Fruit fly (Drosophila melanogaster) whole organism, embryonic: ENCODE results near the gene edin.
A peak's percentile ranks its signal among the peaks of the same experiment; 100 is the strongest.

Source experiments
- Abd-B ChIP-seq: fragments of 200-800 bp; sonication (Bioruptor generic); optimal IDR thresholded peaks from 2 replicates; lab custom pipeline; 2018; ENCODE audit warnings: missing biosample characterization, mild to moderate bottlenecking, missing genetic modification characterization, moderate library complexity
- CG10321 ChIP-seq: fragments of 200-800 bp; sonication (Bioruptor generic); IDR thresholded peaks from 2 replicates; pipeline ENCODE4 v1.3.6; 2022; ENCODE audit warnings: missing biosample characterization, missing genetic modification characterization
- CG12299 ChIP-seq: fragments of 200-800 bp; sonication (Bioruptor generic); optimal IDR thresholded peaks from 2 replicates; lab custom pipeline; 2018; ENCODE audit warnings: missing biosample characterization, mild to moderate bottlenecking, missing genetic modification characterization
- CG12942 ChIP-seq: fragments of 200-800 bp; sonication (Bioruptor generic); optimal IDR thresholded peaks from 3 replicates; lab custom pipeline; 2016; ENCODE audit warnings: missing biosample characterization, missing genetic modification characterization
- CG13424 ChIP-seq: fragments of 200-800 bp; sonication (Bioruptor generic); optimal IDR thresholded peaks from 2 replicates; lab custom pipeline; 2019; ENCODE audit warnings: missing biosample characterization, mild to moderate bottlenecking, missing genetic modification characterization, moderate library complexity
- CG13775 ChIP-seq: fragments of 200-800 bp; sonication (Bioruptor generic); optimal IDR thresholded peaks from 3 replicates; lab custom pipeline; 2017; ENCODE audit warnings: missing biosample characterization, mild to moderate bottlenecking, missing genetic modification characterization
- CG14710 ChIP-seq: fragments of 200-800 bp; sonication (Bioruptor generic); optimal IDR thresholded peaks from 3 replicates; lab custom pipeline; 2019; ENCODE audit warnings: missing biosample characterization, mild to moderate bottlenecking, missing genetic modification characterization, moderate library complexity
- CG15011 ChIP-seq: fragments of 200-800 bp; sonication (Bioruptor generic); optimal IDR thresholded peaks from 3 replicates; lab custom pipeline; 2018; ENCODE audit warnings: missing biosample characterization, mild to moderate bottlenecking, missing genetic modification characterization
- CG18599 ChIP-seq: fragments of 200-800 bp; sonication (Bioruptor generic); optimal IDR thresholded peaks from 3 replicates; lab custom pipeline; 2017; ENCODE audit warnings: missing biosample characterization, missing genetic modification characterization, mild to moderate bottlenecking, moderate library complexity, missing genetic modification reagents
- CG2889 ChIP-seq: fragments of 200-800 bp; sonication (Bioruptor generic); IDR thresholded peaks from 3 replicates; pipeline ENCODE4 v1.3.6; 2022; ENCODE audit warnings: missing biosample characterization, missing genetic modification characterization
- CG30403 ChIP-seq: fragments of 200-800 bp; sonication (Bioruptor generic); optimal IDR thresholded peaks from 3 replicates; lab custom pipeline; 2016; ENCODE audit warnings: missing biosample characterization, missing genetic modification characterization
- CG42726 ChIP-seq: fragments of 200-800 bp; sonication (Bioruptor generic); IDR thresholded peaks from 2 replicates; pipeline ENCODE4 v1.3.6; 2022; ENCODE audit warnings: missing biosample characterization, missing genetic modification characterization; ENCODE audit not compliant: partially characterized antibody
- CG4730 ChIP-seq: fragments of 200-800 bp; sonication (Bioruptor generic); IDR thresholded peaks from 2 replicates; pipeline ENCODE4 v1.3.6; 2022; ENCODE audit warnings: missing biosample characterization, missing genetic modification characterization
- CG6175 ChIP-seq: fragments of 200-800 bp; sonication (Bioruptor generic); IDR thresholded peaks from 3 replicates; pipeline ENCODE4 v1.3.6; 2022; ENCODE audit warnings: missing biosample characterization, missing genetic modification characterization
- CG6683 ChIP-seq: fragments of 200-800 bp; sonication (Bioruptor generic); optimal IDR thresholded peaks from 2 replicates; lab custom pipeline; 2017; ENCODE audit warnings: missing biosample characterization, mild to moderate bottlenecking, missing genetic modification characterization, missing genetic modification reagents
- CG7745 ChIP-seq: fragments of 200-800 bp; sonication (Bioruptor generic); optimal IDR thresholded peaks from 2 replicates; lab custom pipeline; 2018; ENCODE audit warnings: missing biosample characterization, mild to moderate bottlenecking, missing genetic modification characterization, moderate library complexity
- CG7839 ChIP-seq: fragments of 200-800 bp; sonication (Bioruptor generic); optimal IDR thresholded peaks from 3 replicates; lab custom pipeline; 2018; ENCODE audit warnings: missing biosample characterization, mild to moderate bottlenecking, missing genetic modification characterization, moderate library complexity
- CG9817 ChIP-seq: fragments of 200-800 bp; sonication (Bioruptor generic); optimal IDR thresholded peaks from 2 replicates; lab custom pipeline; 2018; ENCODE audit warnings: missing biosample characterization, mild to moderate bottlenecking, missing genetic modification characterization, moderate library complexity
- Dbx ChIP-seq: fragments of 200-800 bp; sonication (Bioruptor generic); IDR thresholded peaks from 3 replicates; pipeline ENCODE4 v1.3.6; 2022; ENCODE audit warnings: missing biosample characterization, missing genetic modification characterization
- Dek ChIP-seq: fragments of 200-800 bp; sonication (Bioruptor generic); optimal IDR thresholded peaks from 3 replicates; lab custom pipeline; 2019; ENCODE audit warnings: missing biosample characterization, mild to moderate bottlenecking, missing genetic modification characterization, moderate library complexity
- E2f1 ChIP-seq: fragments of 200-800 bp; sonication (Bioruptor generic); IDR thresholded peaks from 2 replicates; pipeline ENCODE4 v1.3.6; 2022; ENCODE audit warnings: missing biosample characterization, missing genetic modification characterization
- E2f2 ChIP-seq: fragments of 200-800 bp; sonication (Bioruptor generic); IDR thresholded peaks from 2 replicates; pipeline ENCODE4 v1.3.6; 2022; ENCODE audit warnings: missing biosample characterization, missing genetic modification characterization
- Ets65A ChIP-seq: fragments of 200-800 bp; sonication (Bioruptor generic); peaks from one replicate; lab custom pipeline; 2016; ENCODE audit warnings: missing biosample characterization, missing genetic modification characterization
- Hmr ChIP-seq: fragments of 200-800 bp; sonication (Bioruptor generic); optimal IDR thresholded peaks from 3 replicates; lab custom pipeline; 2017; ENCODE audit warnings: mild to moderate bottlenecking, missing biosample characterization, missing genetic modification reagents, missing genetic modification characterization
- Meics ChIP-seq: fragments of 200-800 bp; sonication (Bioruptor generic); optimal IDR thresholded peaks from 2 replicates; lab custom pipeline; 2017; ENCODE audit warnings: missing biosample characterization, mild to moderate bottlenecking, missing genetic modification characterization
- Oli ChIP-seq: fragments of 200-800 bp; sonication (Bioruptor generic); optimal IDR thresholded peaks from 2 replicates; lab custom pipeline; 2018; ENCODE audit warnings: missing biosample characterization, mild to moderate bottlenecking, missing genetic modification characterization, moderate library complexity
- PHDP ChIP-seq: fragments of 200-800 bp; sonication (Bioruptor generic); optimal IDR thresholded peaks from 3 replicates; lab custom pipeline; 2018; ENCODE audit warnings: missing biosample characterization, mild to moderate bottlenecking, missing genetic modification characterization, moderate library complexity
- Six4 ChIP-seq: fragments of 200-800 bp; sonication (Bioruptor generic); optimal IDR thresholded peaks from 2 replicates; lab custom pipeline; 2016; ENCODE audit warnings: missing biosample characterization, missing genetic modification characterization
- ase ChIP-seq: fragments of 200-800 bp; sonication (Bioruptor generic); IDR thresholded peaks from 3 replicates; pipeline ENCODE4 v1.3.6; 2022; ENCODE audit warnings: missing biosample characterization, missing genetic modification characterization
- az2 ChIP-seq: fragments of 200-800 bp; sonication (Bioruptor generic); optimal IDR thresholded peaks from 3 replicates; lab custom pipeline; 2016; ENCODE audit warnings: missing biosample characterization, missing genetic modification characterization
- br ChIP-seq: fragments of >200 bp; optimal IDR thresholded peaks from 2 replicates; lab custom pipeline; 2017
- dmrt11E ChIP-seq: fragments of 200-800 bp; sonication (Bioruptor generic); optimal IDR thresholded peaks from 3 replicates; lab custom pipeline; 2018; ENCODE audit warnings: missing biosample characterization, mild to moderate bottlenecking, missing genetic modification characterization, moderate library complexity
- dmrt99B ChIP-seq: fragments of 200-800 bp; sonication (Bioruptor generic); optimal IDR thresholded peaks from 2 replicates; lab custom pipeline; 2018; ENCODE audit warnings: missing biosample characterization, mild to moderate bottlenecking, missing genetic modification characterization, moderate library complexity
- eve ChIP-seq, 2 experiments: fragments of >200 bp; optimal IDR thresholded peaks; 2 replicates each; lab custom pipeline; 2017; ENCODE audit warnings: missing biosample characterization in 2 of 2, missing genetic modification characterization in 2 of 2
- fd102C ChIP-seq: fragments of 200-800 bp; sonication (Bioruptor generic); optimal IDR thresholded peaks from 2 replicates; lab custom pipeline; 2018; ENCODE audit warnings: missing biosample characterization, mild to moderate bottlenecking, missing genetic modification characterization, moderate library complexity
- grau ChIP-seq: fragments of 200-800 bp; optimal IDR thresholded peaks from 3 replicates; lab custom pipeline; 2019; ENCODE audit warnings: missing biosample characterization, mild to moderate bottlenecking, missing genetic modification characterization, moderate library complexity
- hkb ChIP-seq, 2 experiments: fragments of 200-800 bp in 1 of 2; fragments of >200 bp in 1 of 2; sonication (Bioruptor generic) in 1 of 2; IDR thresholded peaks in 1 of 2; optimal IDR thresholded peaks in 1 of 2; 2 replicates each; pipeline versions ENCODE4 v1.3.6 to Lab custom; 2017 to 2022; ENCODE audit warnings: missing biosample characterization in 1 of 2, missing genetic modification characterization in 1 of 2
- ind ChIP-seq: fragments of 200-800 bp; sonication (Bioruptor generic); optimal IDR thresholded peaks from 3 replicates; lab custom pipeline; 2016; ENCODE audit warnings: missing biosample characterization, missing genetic modification characterization
- kah ChIP-seq: fragments of 200-800 bp; sonication (Bioruptor generic); optimal IDR thresholded peaks from 2 replicates; lab custom pipeline; 2018; ENCODE audit warnings: missing biosample characterization, mild to moderate bottlenecking, missing genetic modification characterization
- lab ChIP-seq: fragments of 200-800 bp; sonication (Bioruptor generic); optimal IDR thresholded peaks from 3 replicates; lab custom pipeline; 2017; ENCODE audit warnings: missing biosample characterization, missing genetic modification characterization, mild to moderate bottlenecking, moderate library complexity, missing genetic modification reagents
- lbe ChIP-seq: fragments of 200-800 bp; sonication (Bioruptor generic); optimal IDR thresholded peaks from 2 replicates; lab custom pipeline; 2016; ENCODE audit warnings: missing biosample characterization, mild to moderate bottlenecking, missing genetic modification characterization
- maf-S ChIP-seq: fragments of 200-800 bp; sonication (Bioruptor generic); optimal IDR thresholded peaks from 2 replicates; lab custom pipeline; 2016; ENCODE audit warnings: missing biosample characterization, missing genetic modification characterization
- odd ChIP-seq: fragments of 200-800 bp; sonication (Bioruptor generic); optimal IDR thresholded peaks from 2 replicates; lab custom pipeline; 2017; ENCODE audit warnings: missing biosample characterization, mild to moderate bottlenecking, missing genetic modification characterization
- pita ChIP-seq: fragments of 200-800 bp; sonication (Bioruptor generic); optimal IDR thresholded peaks from 2 replicates; lab custom pipeline; 2017; ENCODE audit warnings: missing biosample characterization, mild to moderate bottlenecking, missing genetic modification characterization
- ranshi ChIP-seq: fragments of 200-800 bp; sonication (Bioruptor generic); IDR thresholded peaks from 2 replicates; pipeline ENCODE4 v1.3.6; 2022; ENCODE audit warnings: missing biosample characterization, missing genetic modification characterization
- sim ChIP-seq: fragments of 200-800 bp; sonication (Bioruptor generic); IDR thresholded peaks from 2 replicates; pipeline ENCODE4 v1.3.6; 2022; ENCODE audit warnings: missing biosample characterization, missing genetic modification characterization
- trem ChIP-seq: fragments of 200-800 bp; optimal IDR thresholded peaks from 3 replicates; lab custom pipeline; 2019; ENCODE audit warnings: missing biosample characterization, mild to moderate bottlenecking, missing genetic modification characterization, moderate library complexity
- unpg ChIP-seq: fragments of 200-800 bp; sonication (Bioruptor generic); optimal IDR thresholded peaks from 3 replicates; lab custom pipeline; 2018; ENCODE audit warnings: missing biosample characterization, mild to moderate bottlenecking, missing genetic modification characterization, moderate library complexity
- z ChIP-seq: fragments of 200-800 bp; sonication (Bioruptor generic); IDR thresholded peaks from 3 replicates; pipeline ENCODE4 v1.3.6; 2022; ENCODE audit warnings: missing biosample characterization, missing genetic modification characterization

Gene edin

DNA sequence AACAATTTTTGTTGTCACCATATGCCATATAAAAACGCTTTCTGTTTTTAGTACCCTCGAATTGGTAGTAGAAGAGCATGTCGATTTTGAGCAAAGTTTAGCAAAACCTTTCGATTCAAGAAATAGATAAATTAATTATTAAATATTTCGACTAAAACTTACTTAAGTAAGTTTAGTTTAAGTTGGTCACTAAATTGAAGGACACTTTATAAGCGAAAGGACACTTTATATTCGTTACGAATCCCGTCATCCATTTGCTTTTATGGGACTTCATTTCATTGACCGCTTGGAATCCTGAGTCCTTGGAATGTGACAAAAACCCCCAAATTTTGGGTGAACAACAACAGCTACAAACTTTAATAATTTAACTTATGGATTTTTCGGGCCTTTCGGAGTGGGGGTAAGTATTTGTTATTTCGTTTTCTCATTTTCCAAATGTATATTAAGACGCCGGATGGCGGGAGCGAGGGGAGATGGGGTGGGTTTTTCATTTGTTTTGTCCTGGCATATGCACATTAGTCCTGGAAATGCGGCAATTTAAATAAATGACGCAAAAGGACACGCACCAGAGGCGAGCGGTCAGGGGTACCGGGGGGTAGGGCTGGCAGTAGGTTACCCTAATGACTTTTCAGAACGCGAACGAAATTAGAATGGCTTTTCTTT is 35.7 kb upstream of the edin start (continued):
- TF ChIP-seq odd (GFP tag; lab: Kevin White, UChicago) (no peak), Oli (tag; lab: Kevin White, UChicago) (peak; percentile 41), ase (GFP tag; lab: Robert Waterston, UW) (0 out of 3 replicates have a peak, but pooled peaks have one; percentile 31), CG2889 (GFP tag; lab: Robert Waterston, UW) (no peak), dmrt11E (tag; lab: Kevin White, UChicago) (peak; percentile 42), lab (GFP tag; lab: Kevin White, UChicago) (peak; percentile 69), ranshi (no peak; the same call in 1 of the 2 replicates), CG15011 (GFP tag; lab: Kevin White, UChicago) (no peak), CG12942 (GFP tag; lab: Kevin White, UChicago) (peak; percentile 3), CG6175 (GFP tag; lab: Robert Waterston, UW) (no peak), grau (tag; lab: Kevin White, UChicago) (peak; percentile 48), trem (tag; lab: Kevin White, UChicago) (peak; percentile 16), sim (GFP tag; lab: Robert Waterston, UW) (no peak), Dbx (peak; percentile 48; the same call in 1 of the 3 replicates), CG4730 (GFP tag; lab: Robert Waterston, UW) (no peak), maf-S (GFP tag; lab: Kevin White, UChicago) (no peak), Six4 (no peak), Dek (tag; lab: Kevin White, UChicago) (no peak), CG10321 (no peak), CG14710 (tag; lab: Kevin White, UChicago) (peak; percentile 18), dmrt99B (tag; lab: Kevin White, UChicago) (peak; percentile 48), E2f1 (peak; percentile 42; the same call in 1 of the 2 replicates), CG13775 (GFP tag; lab: Kevin White, UChicago) (peak; percentile 7), CG13424 (peak; percentile 3), CG7745 (tag; lab: Kevin White, UChicago) (no peak), ind (GFP tag; lab: Kevin White, UChicago) (peak; percentile 7), br (lab: Kevin White, UChicago) (no peak), z (no peak), CG6683 (GFP tag; lab: Kevin White, UChicago) (peak; percentile 11), Ets65A (GFP tag; lab: Kevin White, UChicago) (peak; percentile 81), unpg (GFP tag; lab: Kevin White, UChicago) (peak; percentile 39), CG7839 (tag; lab: Kevin White, UChicago) (peak; percentile 52), Abd-B (GFP tag; lab: Kevin White, UChicago) (no peak), CG30403 (GFP tag; lab: Kevin White, UChicago) (peak; percentile 32), fd102C (no peak), Hmr (GFP tag; lab: Kevin White, UChicago) (peak; percentile 22), CG18599 (GFP tag; lab: Kevin White, UChicago) (peak; percentile 69), CG9817 (tag; lab: Kevin White, UChicago) (no peak), CG12299 (tag; lab: Kevin White, UChicago) (no peak), PHDP (tag; lab: Kevin White, UChicago) (peak; percentile 29), CG42726 (GFP tag; lab: Robert Waterston, UW) (no peak), pita (GFP tag; lab: Kevin White, UChicago) (no peak), kah (no peak), az2 (GFP tag; lab: Kevin White, UChicago) (peak; percentile 20), Meics (peak; percentile 39), hkb (optimal IDR thresholded peaks at IDR 0.05; lab: Kevin White, UChicago) (no peak), hkb (GFP tag; IDR thresholded peaks at IDR 0.05; lab: Robert Waterston, UW) (peak; percentile 59; the same call in 1 of the 2 replicates), eve (GFP tag; optimal IDR thresholded peaks at IDR 0.05; lab: Kevin White, UChicago) (peak in 1 of 2 experiments; percentile 48), lbe (GFP tag; lab: Kevin White, UChicago) (no peak), E2f2 (GFP tag; lab: Robert Waterston, UW) (no peak)
